Worm (Caenorhabditis elegans) whole organism, mixed stage, embryonic: ENCODE measurements around the gene C09G5.7.

Experiments
- M03D4.4 ChIP-seq: sonication (generic microtip); optimal IDR thresholded peaks from 2 replicates; lab custom pipeline; 2017; ENCODE audit warnings: mild to moderate bottlenecking, missing genetic modification characterization, missing compliant biosample characterization
- blmp-1 ChIP-seq: fragments of 150-350 bp; optimal IDR thresholded peaks from 2 replicates; lab custom pipeline; 2014; ENCODE audit warnings: missing biosample characterization, missing genetic modification characterization
- drap-1 ChIP-seq: fragments of 200-800 bp; sonication (Bioruptor generic); optimal IDR thresholded peaks from 3 replicates; lab custom pipeline; 2018; ENCODE audit warnings: mild to moderate bottlenecking, missing genetic modification characterization, missing compliant biosample characterization
- elt-1 ChIP-seq: sonication (generic microtip); optimal IDR thresholded peaks from 2 replicates; lab custom pipeline; 2017; ENCODE audit warnings: missing genetic modification characterization, mild to moderate bottlenecking, missing compliant biosample characterization, antibody characterized with exemption, moderate library complexity, borderline replicate concordance; ENCODE audit not compliant: insufficient read depth
- elt-3 ChIP-seq: fragments of 150-350 bp; optimal IDR thresholded peaks from 2 replicates; lab custom pipeline; 2014; ENCODE audit warnings: missing biosample characterization, missing genetic modification characterization
- lsy-2 ChIP-seq: fragments of 150-350 bp; optimal IDR thresholded peaks from 2 replicates; lab custom pipeline; 2014; ENCODE audit warnings: missing biosample characterization, missing genetic modification characterization
- mls-2 ChIP-seq: sonication (generic microtip); optimal IDR thresholded peaks from 2 replicates; lab custom pipeline; 2016; ENCODE audit warnings: mild to moderate bottlenecking, missing genetic modification characterization, moderate library complexity, missing compliant biosample characterization
- nhr-237 ChIP-seq: fragments of 150-350 bp; optimal IDR thresholded peaks from 2 replicates; lab custom pipeline; 2014; ENCODE audit warnings: missing biosample characterization, missing genetic modification characterization
- nhr-28 ChIP-seq: fragments of 150-350 bp; optimal IDR thresholded peaks from 2 replicates; lab custom pipeline; 2014; ENCODE audit warnings: missing biosample characterization, missing genetic modification characterization
- snpc-4 ChIP-seq: fragments of 150-350 bp; optimal IDR thresholded peaks from 2 replicates; lab custom pipeline; 2014; ENCODE audit warnings: missing biosample characterization, missing genetic modification characterization
- unc-62 ChIP-seq: fragments of 150-350 bp; optimal IDR thresholded peaks from 2 replicates; lab custom pipeline; 2014; ENCODE audit warnings: missing biosample characterization, missing genetic modification reagents, missing genetic modification characterization

DNA sequence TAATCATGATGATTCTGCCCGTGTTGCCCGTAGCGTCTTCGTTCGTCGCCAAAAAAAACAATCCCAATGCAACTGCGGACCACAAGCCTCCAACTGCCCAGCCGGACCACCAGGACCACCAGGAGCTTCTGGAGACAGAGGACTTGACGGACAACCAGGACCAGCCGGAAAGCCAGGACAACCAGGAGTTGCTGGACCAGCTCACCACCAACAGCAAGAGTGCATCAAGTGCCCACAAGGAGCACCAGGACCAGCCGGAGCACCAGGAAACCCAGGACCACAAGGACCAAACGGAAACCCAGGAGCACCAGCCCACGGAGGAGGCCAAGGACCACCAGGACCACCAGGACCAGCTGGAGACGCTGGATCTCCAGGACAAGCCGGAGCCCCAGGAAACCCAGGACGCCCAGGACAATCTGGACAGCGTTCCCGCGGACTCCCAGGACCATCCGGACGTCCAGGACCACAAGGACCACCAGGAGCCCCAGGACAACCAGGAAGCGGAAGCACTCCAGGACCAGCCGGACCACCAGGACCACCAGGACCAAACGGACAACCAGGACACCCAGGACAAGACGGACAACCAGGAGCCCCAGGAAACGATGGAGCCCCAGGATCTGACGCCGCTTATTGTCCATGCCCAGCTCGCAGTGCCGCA, 7.1 kb upstream of the C09G5.7 start:
- TF ChIP-seq nhr-237: no peak
- no peak for TF ChIP-seq nhr-28 (tag; lab: Kevin White, UChicago)
- TF ChIP-seq M03D4.4: no peak
- TF ChIP-seq unc-62 (GFP tag; lab: Kevin White, UChicago): no peak
- no peak for TF ChIP-seq lsy-2
- TF ChIP-seq elt-3 (tag; lab: Kevin White, UChicago): no peak
- no peak for TF ChIP-seq blmp-1 (tag; lab: Kevin White, UChicago)
- no peak for TF ChIP-seq snpc-4 (tag; lab: Kevin White, UChicago)
- no peak for TF ChIP-seq drap-1 (GFP tag; lab: Kevin White, UChicago)
- TF ChIP-seq elt-1 (tag; lab: Kevin White, UChicago): no peak
- no peak for TF ChIP-seq mls-2 (tag; lab: Kevin White, UChicago)
